Worm (Caenorhabditis elegans) whole organism, L3 larva: ENCODE data around the gene srw-24.

Experiments used
- daf-12 ChIP-seq: fragments of 150-350 bp; optimal IDR thresholded peaks from 2 replicates; lab custom pipeline; 2014; ENCODE audit warnings: missing biosample characterization, missing genetic modification reagents, missing genetic modification characterization
- snpc-4 ChIP-seq: fragments of 150-350 bp; optimal IDR thresholded peaks from 2 replicates; lab custom pipeline; 2014; ENCODE audit warnings: missing biosample characterization, missing genetic modification characterization
- tbx-2 ChIP-seq: sonication (generic microtip); optimal IDR thresholded peaks from 2 replicates; lab custom pipeline; 2016; ENCODE audit warnings: mild to moderate bottlenecking, missing genetic modification characterization, missing compliant biosample characterization
- unc-39 ChIP-seq: sonication (generic microtip); optimal IDR thresholded peaks from 4 replicates; lab custom pipeline; 2017; ENCODE audit warnings: missing biosample characterization, missing genetic modification characterization

DNA sequence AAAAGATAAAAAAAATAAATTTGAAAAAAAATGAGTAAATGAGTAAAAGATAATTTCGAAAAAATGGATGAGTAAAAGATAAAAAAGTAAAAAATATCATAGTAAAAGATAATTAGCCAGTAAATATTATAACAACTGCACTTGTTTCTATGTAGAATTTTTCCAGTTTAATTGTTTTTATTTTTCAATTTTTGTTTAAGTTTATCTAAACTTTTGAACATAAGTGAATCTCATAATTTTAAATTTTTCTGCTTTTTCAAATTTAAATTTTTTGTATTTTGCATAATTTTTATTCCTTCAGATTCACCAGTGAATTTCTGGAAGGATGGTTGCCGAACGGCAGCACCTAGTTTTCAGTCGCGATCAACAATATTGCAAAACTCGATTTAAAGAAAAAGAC, 17.5 kb downstream of the srw-24 start, which contains the start of gene chil-12:
- TF ChIP-seq tbx-2 (tag; lab: Kevin White, UChicago) (no peak), daf-12 (tag; lab: Kevin White, UChicago) (no peak), snpc-4 (tag; lab: Kevin White, UChicago) (no peak), unc-39 (tag; lab: Kevin White, UChicago) (no peak)
